Fruit fly (Drosophila melanogaster): ENCODE results near the gene CG11069.
A peak's percentile ranks its signal among the peaks of the same experiment; 100 is the strongest.

Gene CG11069

DNA sequence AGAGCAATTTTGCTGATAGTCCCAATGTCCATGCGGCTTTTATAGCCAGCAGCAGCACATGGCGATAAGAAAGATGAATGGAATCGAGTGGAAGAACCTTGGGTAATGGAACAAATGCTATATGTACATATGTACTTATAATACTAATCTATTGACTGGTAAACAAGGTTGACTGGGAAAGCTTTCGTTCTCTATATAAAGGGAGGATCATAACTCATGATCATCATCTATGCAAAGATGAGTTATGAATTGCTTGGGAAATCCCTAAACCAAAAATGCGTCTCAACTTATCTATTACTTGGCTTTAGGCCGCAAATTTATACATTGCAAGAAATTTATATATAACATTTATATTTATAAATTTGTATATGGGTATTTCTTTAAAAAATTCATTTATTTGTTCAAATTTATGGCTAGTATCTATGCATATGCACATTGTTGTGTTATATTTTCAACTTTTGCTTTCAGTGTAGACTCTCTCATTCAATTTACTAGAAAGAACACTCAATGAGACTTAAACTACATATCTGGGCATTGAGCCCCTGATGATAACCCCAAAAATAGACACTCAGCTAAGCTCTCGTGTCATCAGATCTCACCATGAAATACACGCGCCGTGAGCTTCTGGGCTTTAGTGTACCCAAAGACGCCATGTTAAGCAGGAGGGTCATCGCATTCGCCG, 29.7 kb upstream of the CG11069 start, which contains the start of the genes Srg1 and Elal (continued):
- no peak for TF ChIP-seq stc (GFP tag; IDR thresholded peaks at IDR 0.05)
- TF ChIP-seq Sry-δ (GFP tag; optimal IDR thresholded peaks at IDR 0.05): no peak
- peak; percentile 4 for TF ChIP-seq Chrac-16 (GFP tag; optimal IDR thresholded peaks at IDR 0.05)
- peak; percentile 59 for TF ChIP-seq grau (tag; optimal IDR thresholded peaks at IDR 0.05)
- peak; percentile 61 for TF ChIP-seq CG18599 (GFP tag; optimal IDR thresholded peaks at IDR 0.05)
- no peak for TF ChIP-seq prd (optimal IDR thresholded peaks at IDR 0.05)
- TF ChIP-seq prd (GFP tag; IDR thresholded peaks at IDR 0.05): peak; percentile 61; the same call in 1 of the 3 replicates
- peak; percentile 19 for TF ChIP-seq CG3281 (GFP tag; optimal IDR thresholded peaks at IDR 0.05)
- TF ChIP-seq CG7963 (GFP tag; IDR thresholded peaks at IDR 0.05; ENCODE audit: partially characterized antibody): no peak
- no peak for TF ChIP-seq schlank (tag; optimal IDR thresholded peaks at IDR 0.05)
- peak in 1 of 2 experiments; percentile 22 for TF ChIP-seq bsh (GFP tag; optimal IDR thresholded peaks at IDR 0.05)
- TF ChIP-seq CG2120 (GFP tag; optimal IDR thresholded peaks at IDR 0.05): peak; percentile 25
- no peak for TF ChIP-seq CG10431 (GFP tag; optimal IDR thresholded peaks at IDR 0.05)
- 0 out of 2 replicates have a peak, but pooled peaks have one; percentile 39 for TF ChIP-seq ranshi (GFP tag; IDR thresholded peaks at IDR 0.05)
- no peak for TF ChIP-seq D19B (GFP tag; optimal IDR thresholded peaks at IDR 0.05)
- no peak for TF ChIP-seq CG3163 (GFP tag; optimal IDR thresholded peaks at IDR 0.05)
- TF ChIP-seq B-H1 (GFP tag; IDR thresholded peaks at IDR 0.05): no peak
- TF ChIP-seq Hmr (GFP tag; optimal IDR thresholded peaks at IDR 0.05): peak; percentile 14
- no peak for TF ChIP-seq inv (GFP tag; IDR thresholded peaks at IDR 0.05; ENCODE audit: partially characterized antibody)
- no peak for TF ChIP-seq CG6765 (GFP tag; optimal IDR thresholded peaks at IDR 0.05)
- peak; percentile 30 for TF ChIP-seq pfk (GFP tag; optimal IDR thresholded peaks at IDR 0.05)
- no peak for TF ChIP-seq Dp (GFP tag; optimal IDR thresholded peaks at IDR 0.05)
- no peak for TF ChIP-seq hbn (GFP tag; IDR thresholded peaks at IDR 0.05; ENCODE audit: partially characterized antibody)
- no peak for TF ChIP-seq tgo (GFP tag; IDR thresholded peaks at IDR 0.05)
- TF ChIP-seq zen (tag; optimal IDR thresholded peaks at IDR 0.05): peak; percentile 25
- no peak for TF ChIP-seq CG30020 (tag; optimal IDR thresholded peaks at IDR 0.05)
- TF ChIP-seq CG17328 (GFP tag; IDR thresholded peaks at IDR 0.05): 0 out of 2 replicates have a peak, but pooled peaks have one; percentile 17
- peak; percentile 41; the same call in 1 of the 3 replicates for TF ChIP-seq dysf (GFP tag; IDR thresholded peaks at IDR 0.05)
- no peak for TF ChIP-seq sqz (GFP tag; optimal IDR thresholded peaks at IDR 0.05)
- TF ChIP-seq tio (GFP tag; optimal IDR thresholded peaks at IDR 0.05): no peak
- TF ChIP-seq CG12071 (GFP tag; optimal IDR thresholded peaks at IDR 0.05): no peak
- no peak for TF ChIP-seq nerfin-1 (tag; optimal IDR thresholded peaks at IDR 0.05)
- no peak for TF ChIP-seq Hr78 (GFP tag; optimal IDR thresholded peaks at IDR 0.05)
- TF ChIP-seq Taf1 (GFP tag; IDR thresholded peaks at IDR 0.05): 0 out of 2 replicates have a peak, but pooled peaks have one; percentile 21
- TF ChIP-seq CG3847 (GFP tag; IDR thresholded peaks at IDR 0.05): peak; percentile 31; the same call in 1 of the 2 replicates
- TF ChIP-seq ci (GFP tag; IDR thresholded peaks at IDR 0.05): no peak
- no peak for TF ChIP-seq HLHmδ (GFP tag; optimal IDR thresholded peaks at IDR 0.05)
- TF ChIP-seq CG34376 (GFP tag; optimal IDR thresholded peaks at IDR 0.05): peak; percentile 62
- peak; percentile 32 for TF ChIP-seq CG10267 (tag; optimal IDR thresholded peaks at IDR 0.05)
- peak; percentile 46 for TF ChIP-seq Meics (GFP tag; optimal IDR thresholded peaks at IDR 0.05)
- peak; percentile 7 for TF ChIP-seq CG13775 (GFP tag; optimal IDR thresholded peaks at IDR 0.05)
- no peak for TF ChIP-seq CG9215 (GFP tag; IDR thresholded peaks at IDR 0.05)
- peak; percentile 36 for TF ChIP-seq CG9727 (GFP tag; optimal IDR thresholded peaks at IDR 0.05)
- TF ChIP-seq fu2 (GFP tag; optimal IDR thresholded peaks at IDR 0.05): no peak
- TF ChIP-seq CG10366 (GFP tag; IDR thresholded peaks at IDR 0.05): peak; percentile 26; the same call in 1 of the 2 replicates
- TF ChIP-seq CG15073 (GFP tag; optimal IDR thresholded peaks at IDR 0.05): no peak
- no peak for TF ChIP-seq CG18011 (GFP tag; optimal IDR thresholded peaks at IDR 0.05)
- no peak for TF ChIP-seq CG9797 (GFP tag; optimal IDR thresholded peaks at IDR 0.05)
- TF ChIP-seq CG8388 (GFP tag; optimal IDR thresholded peaks at IDR 0.05): no peak
